Fruit fly (Drosophila melanogaster) whole organism, adult: ENCODE data around the gene CG12531.
A peak's percentile ranks its signal among the peaks of the same experiment; 100 is the strongest.

Experiments
- CG11617 ChIP-seq: fragments of 200-800 bp; sonication (Bioruptor generic); optimal IDR thresholded peaks from 2 replicates; lab custom pipeline; 2017; ENCODE audit warnings: mild to moderate bottlenecking, missing biosample characterization, missing genetic modification reagents, missing genetic modification characterization
- CG12768 ChIP-seq: fragments of 200-800 bp; sonication (Bioruptor generic); optimal IDR thresholded peaks from 2 replicates; lab custom pipeline; 2017; ENCODE audit warnings: missing biosample characterization, missing genetic modification characterization, mild to moderate bottlenecking, moderate library complexity, missing genetic modification reagents
- CG14711 ChIP-seq: fragments of 200-800 bp; sonication (Bioruptor generic); optimal IDR thresholded peaks from 2 replicates; lab custom pipeline; 2018; ENCODE audit warnings: missing biosample characterization, mild to moderate bottlenecking, missing genetic modification characterization, moderate library complexity
- CG1620 ChIP-seq: fragments of 200-800 bp; sonication (Bioruptor generic); optimal IDR thresholded peaks from 2 replicates; lab custom pipeline; 2016; ENCODE audit warnings: missing biosample characterization, missing genetic modification characterization
- CG33017 ChIP-seq: fragments of 200-800 bp; sonication (Bioruptor generic); optimal IDR thresholded peaks from 2 replicates; lab custom pipeline; 2018; ENCODE audit warnings: missing biosample characterization, mild to moderate bottlenecking, missing genetic modification characterization, moderate library complexity
- CG5204 ChIP-seq: fragments of 200-800 bp; sonication (Bioruptor generic); optimal IDR thresholded peaks from 2 replicates; lab custom pipeline; 2016; ENCODE audit warnings: missing biosample characterization, missing genetic modification characterization
- CG7045 ChIP-seq: fragments of 200-800 bp; sonication (Bioruptor generic); optimal IDR thresholded peaks from 2 replicates; lab custom pipeline; 2017; ENCODE audit warnings: missing biosample characterization, mild to moderate bottlenecking, missing genetic modification characterization
- CG7101 ChIP-seq: fragments of 200-800 bp; sonication (Bioruptor generic); optimal IDR thresholded peaks from 2 replicates; lab custom pipeline; 2018; ENCODE audit warnings: missing biosample characterization, mild to moderate bottlenecking, missing genetic modification characterization, moderate library complexity
- Clk ChIP-seq: fragments of 200-800 bp; sonication (Bioruptor generic); optimal IDR thresholded peaks from 2 replicates; lab custom pipeline; 2017; ENCODE audit warnings: missing biosample characterization, missing genetic modification characterization
- Crg-1 ChIP-seq: fragments of 200-800 bp; sonication (Bioruptor generic); optimal IDR thresholded peaks from 2 replicates; lab custom pipeline; 2016; ENCODE audit warnings: missing biosample characterization, missing genetic modification characterization
- Hr96 ChIP-seq: fragments of 200-800 bp; sonication (Bioruptor generic); optimal IDR thresholded peaks from 2 replicates; lab custom pipeline; 2016; ENCODE audit warnings: missing biosample characterization, missing genetic modification characterization
- Mnt ChIP-seq: fragments of 200-800 bp; sonication (Bioruptor generic); optimal IDR thresholded peaks from 2 replicates; lab custom pipeline; 2016; ENCODE audit warnings: missing biosample characterization, mild to moderate bottlenecking, missing genetic modification characterization
- bab1 ChIP-seq: fragments of 200-800 bp; sonication (Bioruptor generic); optimal IDR thresholded peaks from 3 replicates; lab custom pipeline; 2019; ENCODE audit warnings: missing biosample characterization, mild to moderate bottlenecking, missing genetic modification characterization, moderate library complexity
- cic ChIP-seq: fragments of 200-800 bp; sonication (Bioruptor generic); optimal IDR thresholded peaks from 2 replicates; lab custom pipeline; 2017; ENCODE audit warnings: missing biosample characterization, mild to moderate bottlenecking, missing genetic modification characterization, moderate library complexity
- cnc ChIP-seq, 2 experiments: fragments of >200 bp; optimal IDR thresholded peaks; 2 replicates each; lab custom pipeline; 2017
- kay ChIP-seq: fragments of 200-800 bp; sonication (Bioruptor generic); peaks from one replicate; lab custom pipeline; 2016; ENCODE audit warnings: missing biosample characterization, missing genetic modification characterization, borderline replicate concordance
- ovo ChIP-seq: fragments of 200-800 bp; sonication (Bioruptor generic); optimal IDR thresholded peaks from 2 replicates; lab custom pipeline; 2016; ENCODE audit warnings: missing biosample characterization, missing genetic modification characterization
- pad ChIP-seq: fragments of 200-800 bp; sonication (Bioruptor generic); optimal IDR thresholded peaks from 3 replicates; lab custom pipeline; 2017; ENCODE audit warnings: missing biosample characterization, missing genetic modification characterization, mild to moderate bottlenecking, moderate library complexity, missing genetic modification reagents
- tj ChIP-seq: fragments of 200-800 bp; sonication (Bioruptor generic); optimal IDR thresholded peaks from 3 replicates; lab custom pipeline; 2017; ENCODE audit warnings: missing biosample characterization, mild to moderate bottlenecking, missing genetic modification characterization, moderate library complexity
- toe ChIP-seq: fragments of 200-800 bp; sonication (Bioruptor generic); optimal IDR thresholded peaks from 2 replicates; lab custom pipeline; 2016; ENCODE audit warnings: missing biosample characterization, missing genetic modification characterization

Gene CG12531

dm6 chrX:19730844-19731243, 12.1 kb downstream of the CG12531 start, which contains the start of gene AP-1-2beta:
AP-1-2beta (plus strand) TSS chrX:19731004.
- TF ChIP-seq ovo (no peak), Mnt (GFP tag; lab: Kevin White, UChicago) (peak; percentile 7)

- TF ChIP-seq CG14711 (tag; lab: Kevin White, UChicago), result no peak
- TF ChIP-seq CG7101 (tag; lab: Kevin White, UChicago), result no peak
Measured at dm6 chrX:19735270-19735669, 16.5 kb downstream of the CG12531 start, which contains the start of gene CG14234. CG14234 (plus strand) TSS chrX:19735570.

dm6 chrX:19737872-19738271, 19.1 kb downstream of the CG12531 start:
- TF ChIP-seq CG5204 (no peak), CG14711 (tag; lab: Kevin White, UChicago) (no peak), CG7101 (tag; lab: Kevin White, UChicago) (no peak), CG7045 (GFP tag; lab: Kevin White, UChicago) (no peak), tj (GFP tag; lab: Kevin White, UChicago) (no peak), CG1620 (GFP tag; lab: Kevin White, UChicago) (no peak), CG33017 (no peak), CG11617 (no peak), CG12768 (GFP tag; lab: Kevin White, UChicago) (no peak), pad (GFP tag; lab: Kevin White, UChicago) (no peak), ovo (no peak), cic (GFP tag; lab: Kevin White, UChicago) (no peak), toe (GFP tag; lab: Kevin White, UChicago) (no peak), Hr96 (GFP tag; lab: Kevin White, UChicago) (no peak)

- TF ChIP-seq CG5204, result no peak
- no peak for TF ChIP-seq cnc (optimal IDR thresholded peaks at IDR 0.05; lab: Kevin White, UChicago)
- TF ChIP-seq CG7045 (GFP tag; lab: Kevin White, UChicago), result peak; percentile 31
- no peak for TF ChIP-seq Hr96 (GFP tag; lab: Kevin White, UChicago)
- peak; percentile 91 for TF ChIP-seq CG1620 (GFP tag; lab: Kevin White, UChicago)
- TF ChIP-seq pad (GFP tag; lab: Kevin White, UChicago), result peak; percentile 83
- peak; percentile 74 for TF ChIP-seq CG11617
- no peak for TF ChIP-seq CG33017
- peak; percentile 72 for TF ChIP-seq ovo
- peak; percentile 62 for TF ChIP-seq tj (GFP tag; lab: Kevin White, UChicago)
- peak; percentile 86 for TF ChIP-seq Crg-1 (GFP tag; lab: Kevin White, UChicago)
- TF ChIP-seq kay, result no peak
- TF ChIP-seq cic (GFP tag; lab: Kevin White, UChicago), result peak; percentile 40
- peak; percentile 94 for TF ChIP-seq Mnt (GFP tag; lab: Kevin White, UChicago)
- TF ChIP-seq Clk (GFP tag; lab: Kevin White, UChicago), result peak; percentile 58
- peak; percentile 81 for TF ChIP-seq bab1
- peak; percentile 79 for TF ChIP-seq CG7101 (tag; lab: Kevin White, UChicago)
- TF ChIP-seq toe (GFP tag; lab: Kevin White, UChicago), result peak; percentile 45
- TF ChIP-seq CG14711 (tag; lab: Kevin White, UChicago), result peak; percentile 60
- peak; percentile 37 for TF ChIP-seq CG12768 (GFP tag; lab: Kevin White, UChicago)
Measured at dm6 chrX:19744003-19744488, 25.3 kb downstream of the CG12531 start, which contains the start of the genes CG18809, COX6B, CG33932 and Rpp20. CG18809 (minus strand) TSS chrX:19744335. COX6B (minus strand) TSS chrX:19744335. CG33932 (plus strand) TSS chrX:19744431. Rpp20 (plus strand) TSS chrX:19744431.

dm6 chrX:19745908-19746604, 27.3 kb downstream of the CG12531 start, which contains the start of gene parvin:
parvin (plus strand) TSS chrX:19746041.
- TF ChIP-seq Clk (GFP tag; lab: Kevin White, UChicago) (no peak), CG7101 (tag; lab: Kevin White, UChicago) (peak; percentile 27), tj (GFP tag; lab: Kevin White, UChicago) (peak; percentile 86)

- no peak for TF ChIP-seq CG5204
- TF ChIP-seq Crg-1 (GFP tag; lab: Kevin White, UChicago), result no peak
- no peak for TF ChIP-seq bab1
- no peak for TF ChIP-seq CG33017
- no peak for TF ChIP-seq Mnt (GFP tag; lab: Kevin White, UChicago)
- no peak for TF ChIP-seq cic (GFP tag; lab: Kevin White, UChicago)
Measured at dm6 chrX:19748014-19748413, 29.3 kb downstream of the CG12531 start, which contains the start of gene Alr. Alr (plus strand) TSS chrX:19748314.

- TF ChIP-seq CG5204, result no peak
- peak; percentile 49 for TF ChIP-seq CG1620 (GFP tag; lab: Kevin White, UChicago)
- peak; percentile 17 for TF ChIP-seq bab1
- TF ChIP-seq CG33017, result no peak
- TF ChIP-seq Mnt (GFP tag; lab: Kevin White, UChicago), result peak; percentile 32
- no peak for TF ChIP-seq ovo
- no peak for TF ChIP-seq toe (GFP tag; lab: Kevin White, UChicago)
- no peak for TF ChIP-seq CG12768 (GFP tag; lab: Kevin White, UChicago)
- TF ChIP-seq Hr96 (GFP tag; lab: Kevin White, UChicago), result no peak
- TF ChIP-seq pad (GFP tag; lab: Kevin White, UChicago), result no peak
- TF ChIP-seq CG7101 (tag; lab: Kevin White, UChicago), result no peak
- TF ChIP-seq Crg-1 (GFP tag; lab: Kevin White, UChicago), result peak; percentile 50
- peak; percentile 76 for TF ChIP-seq tj (GFP tag; lab: Kevin White, UChicago)
- peak; percentile 33 for TF ChIP-seq CG11617
- TF ChIP-seq CG14711 (tag; lab: Kevin White, UChicago), result peak; percentile 13
- no peak for TF ChIP-seq Clk (GFP tag; lab: Kevin White, UChicago)
- no peak for TF ChIP-seq cic (GFP tag; lab: Kevin White, UChicago)
- no peak for TF ChIP-seq kay
Measured at dm6 chrX:19748565-19748964, 29.8 kb downstream of the CG12531 start.
